Worm (Caenorhabditis elegans) whole organism, early embryonic: ENCODE results near the gene igdb-3.
A peak's percentile ranks its signal among the peaks of the same experiment; 100 is the strongest.

Experiments used
- B0310.2 ChIP-seq: sonication (generic microtip); optimal IDR thresholded peaks from 2 replicates; lab custom pipeline; 2016; ENCODE audit warnings: mild to moderate bottlenecking, missing genetic modification characterization, missing compliant biosample characterization
- F13C5.2 ChIP-seq: sonication (generic microtip); optimal IDR thresholded peaks from 2 replicates; lab custom pipeline; 2017; ENCODE audit warnings: mild to moderate bottlenecking, missing genetic modification characterization, inconsistent platforms, missing compliant biosample characterization
- aly-1 ChIP-seq: sonication (generic microtip); optimal IDR thresholded peaks from 2 replicates; lab custom pipeline; 2016; ENCODE audit warnings: missing genetic modification characterization, missing compliant biosample characterization
- ama-1 ChIP-seq: fragments of 150-350 bp; optimal IDR thresholded peaks from 2 replicates; lab custom pipeline; 2014
- ceh-13 ChIP-seq: fragments of 200-800 bp; sonication (Bioruptor generic); optimal IDR thresholded peaks from 2 replicates; lab custom pipeline; 2018; ENCODE audit warnings: mild to moderate bottlenecking, missing genetic modification characterization, missing compliant biosample characterization
- ceh-36 ChIP-seq: sonication (generic microtip); optimal IDR thresholded peaks from 2 replicates; lab custom pipeline; 2016; ENCODE audit warnings: missing genetic modification characterization, inconsistent platforms, missing compliant biosample characterization
- ets-7 ChIP-seq: sonication (generic microtip); optimal IDR thresholded peaks from 2 replicates; lab custom pipeline; 2016; ENCODE audit warnings: missing genotype, missing genetic modification characterization, missing compliant biosample characterization
- flt-1 ChIP-seq: fragments of 200-800 bp; sonication (Bioruptor generic); IDR thresholded peaks from 2 replicates; pipeline ENCODE4 v1.3.6; 2022; ENCODE audit warnings: missing genetic modification characterization, missing compliant biosample characterization
- hmbx-1 ChIP-seq: sonication (generic microtip); optimal IDR thresholded peaks from 2 replicates; lab custom pipeline; 2016; ENCODE audit warnings: mild to moderate bottlenecking, missing genetic modification characterization, missing compliant biosample characterization
- hmg-4 ChIP-seq: fragments of 200-800 bp; sonication (Bioruptor generic); optimal IDR thresholded peaks from 2 replicates; lab custom pipeline; 2018; ENCODE audit warnings: mild to moderate bottlenecking, missing genetic modification characterization, missing compliant biosample characterization
- hnd-1 ChIP-seq: sonication (generic microtip); optimal IDR thresholded peaks from 2 replicates; lab custom pipeline; 2016; ENCODE audit warnings: missing genetic modification characterization, missing compliant biosample characterization
- pes-1 ChIP-seq: fragments of 200-800 bp; sonication (Bioruptor generic); IDR thresholded peaks from 2 replicates; pipeline ENCODE4 v1.3.6; 2022; ENCODE audit warnings: missing genetic modification reagents, missing genetic modification characterization, missing compliant biosample characterization
- scrt-1 ChIP-seq: fragments of 200-800 bp; sonication (Bioruptor generic); IDR thresholded peaks from 2 replicates; pipeline ENCODE4 v1.3.6; 2022; ENCODE audit warnings: missing genetic modification characterization, missing compliant biosample characterization
- sea-1 ChIP-seq: fragments of 200-800 bp; sonication (Bioruptor generic); conservative IDR thresholded peaks from 2 replicates; pipeline ENCODE4 v1.3.6; 2022; ENCODE audit warnings: missing genetic modification characterization, missing compliant biosample characterization
- tbx-11 ChIP-seq: fragments of 200-800 bp; sonication (Bioruptor generic); IDR thresholded peaks from 2 replicates; pipeline ENCODE4 v1.3.6; 2022; ENCODE audit warnings: missing genetic modification characterization, missing compliant biosample characterization
- tbx-37 ChIP-seq: fragments of 200-800 bp; sonication (Bioruptor generic); conservative IDR thresholded peaks from 2 replicates; pipeline ENCODE4 v1.3.6; 2022; ENCODE audit warnings: missing genetic modification reagents, missing genetic modification characterization, missing compliant biosample characterization
- tra-4 ChIP-seq: sonication (generic microtip); optimal IDR thresholded peaks from 2 replicates; lab custom pipeline; 2017; ENCODE audit warnings: missing genetic modification characterization, missing compliant biosample characterization

Gene igdb-3

DNA sequence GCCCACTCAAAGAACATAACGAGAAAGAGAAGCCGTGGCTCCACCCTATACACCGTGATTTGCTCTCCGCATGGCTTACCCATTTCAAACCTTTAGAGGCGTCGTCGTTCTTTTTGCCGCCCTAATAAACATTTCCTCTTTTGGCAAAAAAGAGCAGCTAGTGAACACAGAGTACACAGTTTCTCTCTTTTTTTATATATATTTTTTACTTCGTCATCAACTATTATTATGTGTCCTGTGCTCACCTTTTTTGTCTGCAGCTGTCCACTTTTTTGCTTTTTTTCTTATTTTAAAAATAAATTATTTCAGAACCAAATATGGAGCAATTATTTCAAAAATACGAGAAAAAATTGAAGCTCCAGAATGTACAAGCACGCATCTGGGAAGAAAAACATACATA is 15.6 kb upstream of the igdb-3 start, which contains the start of gene C03B1.2:
C03B1.2 (plus strand) TSS at position 301 of the 400 bp plus-strand sequence.
- no peak for TF ChIP-seq sea-1 (GFP tag; lab: Robert Waterston, UW)
- TF ChIP-seq tbx-37 (GFP tag; lab: Robert Waterston, UW) = no peak
- TF ChIP-seq hmbx-1 = no peak
- TF ChIP-seq hmg-4 = no peak
- TF ChIP-seq aly-1 (tag; lab: Kevin White, UChicago) = no peak
- no peak for TF ChIP-seq ama-1
- TF ChIP-seq F13C5.2 (tag; lab: Kevin White, UChicago) = no peak
- no peak for TF ChIP-seq ets-7 (tag; lab: Kevin White, UChicago)
- no peak for TF ChIP-seq ceh-36 (tag; lab: Kevin White, UChicago)
- no peak for TF ChIP-seq pes-1 (GFP tag; lab: Robert Waterston, UW)
- TF ChIP-seq ceh-13 (GFP tag; lab: Kevin White, UChicago) = no peak
- no peak for TF ChIP-seq flt-1

DNA sequence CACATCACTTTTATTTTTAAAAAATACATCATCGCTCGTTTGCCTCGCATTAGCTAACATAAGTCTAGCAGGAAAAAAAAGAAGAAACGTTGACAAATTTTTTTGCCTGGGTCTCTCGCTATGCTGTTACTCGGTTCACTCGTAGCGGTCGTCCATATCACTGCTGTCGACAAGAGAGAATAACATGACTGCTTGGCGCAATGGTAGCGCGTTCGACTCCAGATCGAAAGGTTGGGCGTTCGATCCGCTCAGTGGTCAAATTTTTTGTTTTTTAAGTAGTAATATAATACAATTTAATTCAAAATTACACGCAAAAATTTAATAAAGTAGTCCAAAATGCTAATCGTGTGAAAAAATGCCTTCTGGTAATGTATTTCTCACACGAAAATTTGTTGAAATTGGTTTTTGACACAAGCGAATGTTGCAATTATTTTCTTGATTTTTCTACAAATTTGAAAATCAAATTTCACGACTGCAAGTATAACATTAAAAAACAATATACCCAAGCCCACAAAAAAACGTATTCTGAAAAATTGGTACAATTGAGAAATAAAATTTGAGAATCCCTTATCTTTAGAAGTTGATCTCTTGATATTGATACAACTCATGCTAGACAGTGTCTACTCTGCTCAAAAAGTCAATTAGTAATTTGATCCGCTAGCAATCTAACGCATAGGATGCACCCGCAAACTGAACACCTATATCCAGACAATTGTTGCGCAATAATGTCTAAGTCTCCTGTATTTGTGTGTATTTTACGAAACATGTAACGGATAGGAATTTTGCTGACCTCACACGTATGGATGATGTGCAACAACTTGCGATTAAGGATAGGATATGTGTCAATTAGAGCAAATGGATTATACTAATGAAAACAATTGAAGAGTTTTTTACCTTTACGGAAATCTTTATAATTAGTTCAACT is 13.8 kb upstream of the igdb-3 start:
- TF ChIP-seq scrt-1 = peak; percentile 88
- peak; percentile 82 for TF ChIP-seq flt-1
- TF ChIP-seq tbx-37 (GFP tag; lab: Robert Waterston, UW) = peak; percentile 90
- TF ChIP-seq ets-7 (tag; lab: Kevin White, UChicago) = no peak
- TF ChIP-seq ceh-13 (GFP tag; lab: Kevin White, UChicago) = peak; percentile 73
- TF ChIP-seq hnd-1 (tag; lab: Kevin White, UChicago) = peak; percentile 66
- peak; percentile 79 for TF ChIP-seq sea-1 (GFP tag; lab: Robert Waterston, UW)
- peak; percentile 28 for TF ChIP-seq tra-4 (tag; lab: Kevin White, UChicago)
- TF ChIP-seq hmg-4 = peak; percentile 85
- TF ChIP-seq ceh-36 (tag; lab: Kevin White, UChicago) = peak; percentile 81
- TF ChIP-seq hmbx-1 = peak; percentile 64
- TF ChIP-seq ama-1 = no peak
- peak; percentile 62 for TF ChIP-seq F13C5.2 (tag; lab: Kevin White, UChicago)
- peak; percentile 58 for TF ChIP-seq B0310.2 (tag; lab: Kevin White, UChicago)
- peak; percentile 33 for TF ChIP-seq aly-1 (tag; lab: Kevin White, UChicago)
- peak; percentile 92 for TF ChIP-seq pes-1 (GFP tag; lab: Robert Waterston, UW)
- peak; percentile 88 for TF ChIP-seq tbx-11 (GFP tag; lab: Robert Waterston, UW)

DNA sequence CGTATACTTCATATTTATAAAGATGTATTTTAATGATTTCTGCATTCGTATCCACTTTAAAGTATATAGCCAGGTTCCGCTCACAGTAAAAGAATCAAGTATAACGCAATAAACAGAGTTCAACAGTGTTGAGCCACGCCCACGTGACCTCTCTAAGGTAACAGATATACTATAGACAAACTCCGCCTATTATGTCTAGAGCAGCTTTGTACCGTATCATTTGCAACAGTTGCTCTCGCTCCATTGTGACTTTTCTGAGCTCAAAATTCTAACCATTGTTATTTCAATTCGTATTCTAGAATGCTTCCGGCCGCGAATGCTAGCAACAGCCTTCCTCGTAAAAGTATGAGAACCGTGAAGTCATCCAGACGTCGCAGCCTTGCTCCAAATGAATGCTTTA is 11.9 kb upstream of the igdb-3 start, which contains the start of gene C03B1.17:
C03B1.17 (plus strand) TSS at position 301 of the 400 bp plus-strand sequence.
- TF ChIP-seq flt-1 (no peak), tbx-37 (GFP tag; lab: Robert Waterston, UW) (no peak), hmg-4 (no peak), B0310.2 (tag; lab: Kevin White, UChicago) (no peak), tra-4 (tag; lab: Kevin White, UChicago) (no peak), hmbx-1 (no peak), ama-1 (no peak), ets-7 (tag; lab: Kevin White, UChicago) (no peak), F13C5.2 (tag; lab: Kevin White, UChicago) (no peak), aly-1 (tag; lab: Kevin White, UChicago) (no peak), hnd-1 (tag; lab: Kevin White, UChicago) (no peak), pes-1 (GFP tag; lab: Robert Waterston, UW) (no peak), tbx-11 (GFP tag; lab: Robert Waterston, UW) (no peak), scrt-1 (no peak), ceh-36 (tag; lab: Kevin White, UChicago) (no peak), sea-1 (GFP tag; lab: Robert Waterston, UW) (no peak), ceh-13 (GFP tag; lab: Kevin White, UChicago) (no peak)

DNA sequence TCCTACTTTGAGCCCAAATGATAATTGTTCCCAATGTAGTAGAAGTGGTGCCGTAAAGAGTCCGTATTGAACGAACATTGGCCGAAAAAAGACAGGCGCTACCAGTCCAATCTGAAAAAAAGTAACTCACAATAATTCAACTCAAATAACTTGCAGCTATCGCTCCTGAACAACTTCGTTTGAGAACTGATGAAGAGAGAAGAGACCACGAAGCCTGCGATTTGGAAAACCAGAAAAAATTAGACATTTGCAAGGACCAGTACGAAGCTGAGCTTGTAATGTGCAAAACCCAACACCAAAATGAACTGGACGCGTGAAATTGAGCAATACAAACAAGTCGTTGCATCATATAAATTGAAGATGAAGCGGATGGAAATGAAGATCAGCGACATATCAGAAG is 10.8 kb upstream of the igdb-3 start, which contains the start of gene C03B1.1:
C03B1.1 (plus strand) TSS at position 301 of the 400 bp plus-strand sequence.
- no peak for TF ChIP-seq aly-1 (tag; lab: Kevin White, UChicago)
- no peak for TF ChIP-seq scrt-1
- no peak for TF ChIP-seq ama-1
- no peak for TF ChIP-seq tbx-11 (GFP tag; lab: Robert Waterston, UW)
- no peak for TF ChIP-seq B0310.2 (tag; lab: Kevin White, UChicago)
- no peak for TF ChIP-seq flt-1
- TF ChIP-seq F13C5.2 (tag; lab: Kevin White, UChicago) = no peak
- no peak for TF ChIP-seq hnd-1 (tag; lab: Kevin White, UChicago)
- no peak for TF ChIP-seq sea-1 (GFP tag; lab: Robert Waterston, UW)
- TF ChIP-seq tra-4 (tag; lab: Kevin White, UChicago) = no peak
- TF ChIP-seq ceh-36 (tag; lab: Kevin White, UChicago) = no peak
- no peak for TF ChIP-seq ets-7 (tag; lab: Kevin White, UChicago)
- TF ChIP-seq hmg-4 = no peak
- TF ChIP-seq hmbx-1 = no peak
- no peak for TF ChIP-seq pes-1 (GFP tag; lab: Robert Waterston, UW)
- no peak for TF ChIP-seq ceh-13 (GFP tag; lab: Kevin White, UChicago)
- no peak for TF ChIP-seq tbx-37 (GFP tag; lab: Robert Waterston, UW)

DNA sequence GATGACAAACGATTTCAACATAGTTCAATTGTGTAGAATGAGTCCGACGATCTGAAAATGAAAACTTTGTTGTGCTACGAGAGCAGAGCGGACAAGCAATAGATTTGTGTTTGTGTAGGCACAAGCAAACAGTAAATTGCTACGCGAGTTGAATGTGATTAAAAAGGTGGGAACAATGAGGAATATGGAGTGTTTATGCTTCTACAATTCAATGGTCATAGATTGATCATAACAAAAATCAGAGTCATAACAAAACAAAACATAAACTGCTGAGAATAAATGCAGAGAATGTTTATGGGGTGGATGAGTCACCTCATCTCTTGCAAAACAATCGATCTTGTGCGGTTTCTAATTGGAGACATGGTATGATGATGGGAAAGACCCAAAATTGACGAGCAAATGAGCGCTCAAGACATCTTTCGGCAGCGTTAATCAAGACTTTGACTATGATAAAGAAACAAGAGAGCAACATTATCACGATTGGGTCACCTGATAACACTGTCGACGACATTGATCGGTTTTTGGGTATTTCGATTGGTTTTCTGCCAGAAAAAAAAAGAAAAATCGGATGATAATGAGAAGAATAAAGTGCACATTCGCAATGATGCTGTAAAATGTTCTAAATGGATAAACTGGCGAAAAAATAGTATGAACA is 7.5 kb upstream of the igdb-3 start, which contains the start of gene lmp-1:
lmp-1 (minus strand) TSS at position 51 of the 655 bp plus-strand sequence.
- TF ChIP-seq hmbx-1 = no peak

DNA sequence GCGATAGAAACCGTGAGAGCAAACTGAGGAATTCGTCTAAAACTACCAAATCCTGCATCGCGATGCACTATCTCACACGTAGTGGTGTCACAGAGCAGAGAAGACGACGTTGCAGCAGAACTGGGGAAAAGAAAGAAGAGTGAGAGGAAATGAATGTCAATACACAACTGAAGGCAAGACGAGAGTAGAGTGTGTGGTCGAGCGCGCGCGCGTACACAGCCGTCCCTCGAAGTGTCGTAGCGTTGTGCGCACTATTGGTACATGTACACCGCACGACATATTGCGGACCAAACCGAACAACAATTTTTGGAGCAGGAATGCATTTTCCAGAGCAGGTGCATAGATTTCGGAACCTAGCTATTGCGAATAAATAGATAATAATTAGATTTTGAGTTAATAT is 6.9 kb upstream of the igdb-3 start:
- no peak for TF ChIP-seq ets-7 (tag; lab: Kevin White, UChicago)
- no peak; the same call in 1 of the 2 replicates for TF ChIP-seq pes-1 (GFP tag; lab: Robert Waterston, UW)
- TF ChIP-seq F13C5.2 (tag; lab: Kevin White, UChicago) = peak; percentile 56
- no peak for TF ChIP-seq scrt-1
- no peak for TF ChIP-seq hnd-1 (tag; lab: Kevin White, UChicago)
- no peak for TF ChIP-seq tbx-37 (GFP tag; lab: Robert Waterston, UW)
- TF ChIP-seq tra-4 (tag; lab: Kevin White, UChicago) = no peak
- no peak for TF ChIP-seq ama-1
- peak; percentile 72 for TF ChIP-seq hmg-4
- TF ChIP-seq hmbx-1 = no peak
- no peak for TF ChIP-seq tbx-11 (GFP tag; lab: Robert Waterston, UW)
- TF ChIP-seq ceh-36 (tag; lab: Kevin White, UChicago) = no peak
- peak; percentile 62 for TF ChIP-seq aly-1 (tag; lab: Kevin White, UChicago)
- TF ChIP-seq ceh-13 (GFP tag; lab: Kevin White, UChicago) = no peak
- TF ChIP-seq sea-1 (GFP tag; lab: Robert Waterston, UW) = peak; percentile 72; the same call in 1 of the 2 replicates
- TF ChIP-seq B0310.2 (tag; lab: Kevin White, UChicago) = no peak
